Fruit fly (Drosophila melanogaster) whole organism, embryonic: ENCODE measurements around the gene SuUR.

ENCODE experiments used
- CG12659 ChIP-seq: fragments of 200-800 bp; sonication (Bioruptor generic); optimal IDR thresholded peaks from 3 replicates; lab custom pipeline; 2017; ENCODE audit warnings: mild to moderate bottlenecking, missing biosample characterization, missing genetic modification reagents, missing genetic modification characterization
- CG2199 ChIP-seq: fragments of 200-800 bp; sonication (Bioruptor generic); IDR thresholded peaks from 3 replicates; pipeline ENCODE4 v1.3.6; 2022; ENCODE audit warnings: missing biosample characterization, missing genetic modification characterization
- CG5953 ChIP-seq: fragments of 200-800 bp; sonication (Bioruptor generic); IDR thresholded peaks from 2 replicates; pipeline ENCODE4 v1.3.6; 2022; ENCODE audit warnings: missing biosample characterization, missing genetic modification characterization
- CG7271 ChIP-seq: fragments of 200-800 bp; sonication (Bioruptor generic); optimal IDR thresholded peaks from 2 replicates; lab custom pipeline; 2018; ENCODE audit warnings: missing biosample characterization, mild to moderate bottlenecking, missing genetic modification characterization, moderate library complexity
- CG9727 ChIP-seq: fragments of 200-800 bp; sonication (Bioruptor generic); optimal IDR thresholded peaks from 3 replicates; lab custom pipeline; 2017; ENCODE audit warnings: missing biosample characterization, mild to moderate bottlenecking, missing genetic modification characterization
- CTCF ChIP-seq: fragments of 200-800 bp; sonication (Bioruptor generic); optimal IDR thresholded peaks from 2 replicates; lab custom pipeline; 2017; ENCODE audit warnings: missing biosample characterization, mild to moderate bottlenecking, missing genetic modification characterization, moderate library complexity
- Dp ChIP-seq: fragments of 200-800 bp; sonication (Bioruptor generic); optimal IDR thresholded peaks from 2 replicates; lab custom pipeline; 2018; ENCODE audit warnings: missing biosample characterization, mild to moderate bottlenecking, missing genetic modification characterization, moderate library complexity
- Jarid2 ChIP-seq: fragments of 200-800 bp; sonication (Bioruptor generic); optimal IDR thresholded peaks from 3 replicates; lab custom pipeline; 2017; ENCODE audit warnings: mild to moderate bottlenecking, missing biosample characterization, missing genetic modification reagents, missing genetic modification characterization
- Xrp1 ChIP-seq: fragments of 200-800 bp; sonication (Bioruptor generic); IDR thresholded peaks from 2 replicates; pipeline ENCODE4 v1.3.6; 2022; ENCODE audit warnings: missing biosample characterization, missing genetic modification characterization
- ap ChIP-seq: fragments of 200-800 bp; sonication (Bioruptor generic); IDR thresholded peaks from 2 replicates; pipeline ENCODE4 v1.3.6; 2022; ENCODE audit warnings: missing biosample characterization, missing genetic modification characterization
- ato ChIP-seq: fragments of 200-800 bp; sonication (Bioruptor generic); IDR thresholded peaks from 2 replicates; pipeline ENCODE4 v1.3.6; 2022; ENCODE audit warnings: missing biosample characterization, missing genetic modification characterization; ENCODE audit not compliant: partially characterized antibody
- br ChIP-seq: fragments of >200 bp; optimal IDR thresholded peaks from 2 replicates; lab custom pipeline; 2017
- sens-2 ChIP-seq: fragments of 200-800 bp; sonication (Bioruptor generic); IDR thresholded peaks from 2 replicates; pipeline ENCODE4 v1.3.6; 2022; ENCODE audit warnings: missing biosample characterization, missing genetic modification characterization

dm6 chr3L:11107935-11108334 is 43.1 kb downstream of the SuUR start, which contains the start of gene CG12522:
- TF ChIP-seq CG5953 (GFP tag; lab: Robert Waterston, UW) (no peak), CG2199 (no peak), ap (no peak), CG12659 (GFP tag; lab: Kevin White, UChicago) (no peak), Dp (GFP tag; lab: Kevin White, UChicago) (no peak), CTCF (GFP tag; lab: Kevin White, UChicago) (no peak), CG9727 (GFP tag; lab: Kevin White, UChicago) (no peak), Jarid2 (GFP tag; lab: Kevin White, UChicago) (no peak), Xrp1 (GFP tag; lab: Robert Waterston, UW) (no peak), br (no peak), ato (no peak), sens-2 (GFP tag; lab: Robert Waterston, UW) (no peak), CG7271 (tag; lab: Kevin White, UChicago) (no peak)
